Fruit fly (Drosophila melanogaster): ENCODE results near the gene CG15042.
A peak's percentile ranks its signal among the peaks of the same experiment; 100 is the strongest.

CG15042 gene

dm6 chrX:18524594-18525266 lies 3.3 kb downstream of the CG15042 start (continued):
- TF ChIP-seq CG10209 (GFP tag; optimal IDR thresholded peaks at IDR 0.05), result peak; percentile 52
- no peak for TF ChIP-seq tio (GFP tag; optimal IDR thresholded peaks at IDR 0.05)
- no peak for TF ChIP-seq CG12744 (GFP tag; optimal IDR thresholded peaks at IDR 0.05)
- TF ChIP-seq CG16815 (GFP tag; optimal IDR thresholded peaks at IDR 0.05), result peak; percentile 18
- no peak for TF ChIP-seq zfh2 (GFP tag; optimal IDR thresholded peaks at IDR 0.05)
- no peak for TF ChIP-seq oc (tag; optimal IDR thresholded peaks at IDR 0.05)
- peak in 1 of 2 experiments; percentile 21 for TF ChIP-seq Hr78 (GFP tag; optimal IDR thresholded peaks at IDR 0.05)
- no peak for TF ChIP-seq CG16779 (GFP tag; IDR thresholded peaks at IDR 0.05)
- TF ChIP-seq Oli (tag; optimal IDR thresholded peaks at IDR 0.05), result peak; percentile 56
- no peak for TF ChIP-seq CG4707 (GFP tag; optimal IDR thresholded peaks at IDR 0.05)
- no peak for TF ChIP-seq jing (GFP tag; optimal IDR thresholded peaks at IDR 0.05)
- peak; percentile 7 for TF ChIP-seq CG17385 (GFP tag; optimal IDR thresholded peaks at IDR 0.05)
- TF ChIP-seq CG18011 (GFP tag; optimal IDR thresholded peaks at IDR 0.05), result no peak
- no peak for TF ChIP-seq sc (optimal IDR thresholded peaks at IDR 0.05)
- TF ChIP-seq sc (GFP tag; optimal IDR thresholded peaks at IDR 0.05), result peak; percentile 44
- TF ChIP-seq CG14710 (tag; optimal IDR thresholded peaks at IDR 0.05), result peak; percentile 70
- TF ChIP-seq bigmax (GFP tag; optimal IDR thresholded peaks at IDR 0.05), result no peak
- TF ChIP-seq CG17829 (tag; optimal IDR thresholded peaks at IDR 0.05), result peak; percentile 59
- TF ChIP-seq CG4617 (GFP tag; optimal IDR thresholded peaks at IDR 0.05; ENCODE audit: borderline replicate concordance), result no peak
- no peak for TF ChIP-seq toy (GFP tag; IDR thresholded peaks at IDR 0.05)
- no peak for TF ChIP-seq CG1832 (GFP tag; optimal IDR thresholded peaks at IDR 0.05)
- peak; percentile 54 for TF ChIP-seq Fer1 (GFP tag; optimal IDR thresholded peaks at IDR 0.05)
- peak in 1 of 3 experiments; percentile 74 for TF ChIP-seq lola (GFP tag; optimal IDR thresholded peaks at IDR 0.05)
- TF ChIP-seq CG8281 (tag; optimal IDR thresholded peaks at IDR 0.05), result no peak
- TF ChIP-seq cg (GFP tag; optimal IDR thresholded peaks at IDR 0.05), result no peak
- 0 out of 2 replicates have a peak, but pooled peaks have one; percentile 8 for TF ChIP-seq CG32532 (GFP tag; IDR thresholded peaks at IDR 0.05)
- TF ChIP-seq Dad (GFP tag; optimal IDR thresholded peaks at IDR 0.05), result no peak
- peak; percentile 60 for TF ChIP-seq Xrp1 (GFP tag; IDR thresholded peaks at IDR 0.05)
- no peak for TF ChIP-seq stwl (tag; optimal IDR thresholded peaks at IDR 0.05)
- TF ChIP-seq CG34422 (GFP tag; IDR thresholded peaks at IDR 0.05), result no peak
- TF ChIP-seq nau (GFP tag; optimal IDR thresholded peaks at IDR 0.05), result peak; percentile 4
- 0 out of 2 replicates have a peak, but pooled peaks have one; percentile 11 for TF ChIP-seq CG32767 (GFP tag; IDR thresholded peaks at IDR 0.05)
- peak; percentile 53 for TF ChIP-seq CG7839 (tag; optimal IDR thresholded peaks at IDR 0.05)
- no peak for TF ChIP-seq CG11723 (GFP tag; optimal IDR thresholded peaks at IDR 0.05)
- TF ChIP-seq Camta (GFP tag; optimal IDR thresholded peaks at IDR 0.05), result no peak
- no peak for TF ChIP-seq hbn (GFP tag; IDR thresholded peaks at IDR 0.05; ENCODE audit: partially characterized antibody)
- TF ChIP-seq CG7271 (tag; optimal IDR thresholded peaks at IDR 0.05), result peak; percentile 16
- no peak for TF ChIP-seq Elba2 (GFP tag; optimal IDR thresholded peaks at IDR 0.05)
- TF ChIP-seq CG15269 (tag; optimal IDR thresholded peaks at IDR 0.05), result no peak
- peak; percentile 57 for TF ChIP-seq CG7556 (GFP tag; optimal IDR thresholded peaks at IDR 0.05)
- no peak for TF ChIP-seq ab (GFP tag; optimal IDR thresholded peaks at IDR 0.05)
- no peak for TF ChIP-seq Lim3 (GFP tag; IDR thresholded peaks at IDR 0.05)
- no peak for TF ChIP-seq amos (GFP tag; IDR thresholded peaks at IDR 0.05; ENCODE audit: partially characterized antibody)
- no peak for TF ChIP-seq HmgD (GFP tag; optimal IDR thresholded peaks at IDR 0.05)
- peak; percentile 10 for TF ChIP-seq CG18476 (GFP tag; optimal IDR thresholded peaks at IDR 0.05)
- TF ChIP-seq Side (GFP tag; optimal IDR thresholded peaks at IDR 0.05), result no peak
- no peak for TF ChIP-seq run (tag; optimal IDR thresholded peaks at IDR 0.05)
- TF ChIP-seq CG12104 (GFP tag; optimal IDR thresholded peaks at IDR 0.05), result peak; percentile 35
- peak; percentile 76 for TF ChIP-seq CG11696 (GFP tag; IDR thresholded peaks at IDR 0.05)
